Worm (Caenorhabditis elegans): Measurements from ENCODE around the gene Y42H9AR.1.

The Y42H9AR.1 gene

ce11 chrIV:8096375-8096774 is 16.8 kb upstream of the Y42H9AR.1 start:
- no peak for TF ChIP-seq ceh-19 (GFP tag; optimal IDR thresholded peaks at IDR 0.05)
- no peak for TF ChIP-seq hlh-30 (tag; optimal IDR thresholded peaks at IDR 0.05; ENCODE audit: insufficient read depth)
- TF ChIP-seq sdc-2 (tag; optimal IDR thresholded peaks at IDR 0.05) = no peak
- TF ChIP-seq unc-42 (tag; optimal IDR thresholded peaks at IDR 0.05) = peak; percentile 7

- no peak for TF ChIP-seq pha-2 (tag; optimal IDR thresholded peaks at IDR 0.05)
- TF ChIP-seq gmeb-2 (tag; optimal IDR thresholded peaks at IDR 0.05) = no peak
- TF ChIP-seq pros-1 (tag; optimal IDR thresholded peaks at IDR 0.05) = no peak
- no peak for TF ChIP-seq pax-1 (tag; optimal IDR thresholded peaks at IDR 0.05)
- no peak for TF ChIP-seq ceh-45 (GFP tag; IDR thresholded peaks at IDR 0.05)
- no peak for TF ChIP-seq dmd-4 (tag; optimal IDR thresholded peaks at IDR 0.05; ENCODE audit: borderline replicate concordance)
- TF ChIP-seq C08G9.2 (tag; optimal IDR thresholded peaks at IDR 0.05) = no peak
- TF ChIP-seq hlh-8 (tag; optimal IDR thresholded peaks at IDR 0.05) = no peak
- no peak for TF ChIP-seq lim-6 (tag; optimal IDR thresholded peaks at IDR 0.05)
- TF ChIP-seq ets-4 (tag; optimal IDR thresholded peaks at IDR 0.05) = no peak
- TF ChIP-seq C38D4.7 (GFP tag; optimal IDR thresholded peaks at IDR 0.05) = no peak
- TF ChIP-seq pha-4 (tag; optimal IDR thresholded peaks at IDR 0.05) = no peak
- TF ChIP-seq unc-3 (GFP tag; conservative IDR thresholded peaks at IDR 0.05) = no peak
- TF ChIP-seq unc-3 (tag; optimal IDR thresholded peaks at IDR 0.05) = no peak
- no peak for TF ChIP-seq elt-4 (tag; optimal IDR thresholded peaks at IDR 0.05)
- no peak for TF ChIP-seq fax-1 (tag; optimal IDR thresholded peaks at IDR 0.05)
- TF ChIP-seq odd-2 (tag; optimal IDR thresholded peaks at IDR 0.05) = no peak
- TF ChIP-seq nhr-232 (tag; optimal IDR thresholded peaks at IDR 0.05) = no peak
- TF ChIP-seq K02D7.2 (tag; optimal IDR thresholded peaks at IDR 0.05) = no peak
- no peak for TF ChIP-seq ceh-34 (tag; optimal IDR thresholded peaks at IDR 0.05)
These were observed 13.6 kb upstream of the Y42H9AR.1 start, which contains the start of gene Y42H9AR.2 for ce11 chrIV:8099601-8100000. TSS of gene Y42H9AR.2 (plus strand) at chrIV:8099901.

ce11 chrIV:8102231-8102630 is 11.0 kb upstream of the Y42H9AR.1 start, which contains the start of gene Y42H9AR.5:
TSS of gene Y42H9AR.5 (plus strand) at chrIV:8102531.
- TF ChIP-seq pha-4 (tag; optimal IDR thresholded peaks at IDR 0.05) = no peak
- TF ChIP-seq pat-9 (tag; optimal IDR thresholded peaks at IDR 0.05) = no peak
- no peak for TF ChIP-seq sox-4 (tag; optimal IDR thresholded peaks at IDR 0.05)
- TF ChIP-seq lim-6 (tag; optimal IDR thresholded peaks at IDR 0.05) = no peak
- no peak for TF ChIP-seq ceh-19 (GFP tag; optimal IDR thresholded peaks at IDR 0.05)
- no peak for TF ChIP-seq unc-55 (GFP tag; optimal IDR thresholded peaks at IDR 0.05)
- TF ChIP-seq elt-2 (tag; optimal IDR thresholded peaks at IDR 0.05) = peak; percentile 82

- no peak for TF ChIP-seq rnt-1 (tag; optimal IDR thresholded peaks at IDR 0.05)
- TF ChIP-seq unc-55 (GFP tag; optimal IDR thresholded peaks at IDR 0.05) = peak; percentile 28
- no peak for TF ChIP-seq pag-3 (tag; optimal IDR thresholded peaks at IDR 0.05; ENCODE audit: borderline replicate concordance)
- no peak for TF ChIP-seq odd-2 (tag; optimal IDR thresholded peaks at IDR 0.05)
- TF ChIP-seq dmd-4 (tag; optimal IDR thresholded peaks at IDR 0.05; ENCODE audit: borderline replicate concordance) = no peak
These were observed 10.0 kb upstream of the Y42H9AR.1 start for ce11 chrIV:8103196-8103595.

- TF ChIP-seq lim-6 (tag; optimal IDR thresholded peaks at IDR 0.05) = no peak
- no peak for TF ChIP-seq unc-86 (tag; optimal IDR thresholded peaks at IDR 0.05)
- no peak for TF ChIP-seq lin-11 (tag; optimal IDR thresholded peaks at IDR 0.05)
- TF ChIP-seq rnt-1 (tag; optimal IDR thresholded peaks at IDR 0.05) = no peak
- no peak for TF ChIP-seq ceh-34 (tag; optimal IDR thresholded peaks at IDR 0.05)
- no peak for TF ChIP-seq odd-2 (tag; optimal IDR thresholded peaks at IDR 0.05)
- TF ChIP-seq ztf-16 (tag; optimal IDR thresholded peaks at IDR 0.05) = no peak
- TF ChIP-seq pha-4 (tag; optimal IDR thresholded peaks at IDR 0.05) = no peak
- TF ChIP-seq ceh-9 (tag; optimal IDR thresholded peaks at IDR 0.05) = no peak
- TF ChIP-seq ceh-24 (tag; optimal IDR thresholded peaks at IDR 0.05) = no peak
These were observed 8.1 kb upstream of the Y42H9AR.1 start for ce11 chrIV:8105083-8105482.

All from whole organism, late embryonic.